Worm (Caenorhabditis elegans): ENCODE measurements around the gene Y56A3A.31.

DNA sequence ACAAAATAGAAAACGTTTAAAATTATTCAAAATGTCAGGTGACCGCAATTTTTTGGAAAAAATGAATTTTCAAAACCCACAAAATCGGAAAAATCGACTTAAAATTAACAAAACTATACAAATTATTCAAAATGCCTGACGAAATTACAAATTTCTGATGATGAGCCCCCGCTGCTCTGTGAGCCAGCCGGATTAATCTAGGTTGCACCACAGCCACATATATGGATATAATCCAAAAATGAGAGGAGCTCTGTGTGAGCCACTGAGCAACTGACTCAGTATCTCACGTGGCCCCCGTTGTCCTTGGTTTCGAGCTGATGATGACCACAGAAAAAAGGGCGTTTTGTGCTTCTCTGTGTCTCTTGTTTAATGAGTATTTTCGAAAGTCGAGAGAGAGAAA is 10.8 kb downstream of the Y56A3A.31 start:
- TF ChIP-seq tra-4 (tag; optimal IDR thresholded peaks at IDR 0.05) (no peak), hnd-1 (tag; optimal IDR thresholded peaks at IDR 0.05) (no peak), ama-1 (optimal IDR thresholded peaks at IDR 0.05) (no peak), aly-1 (tag; optimal IDR thresholded peaks at IDR 0.05) (no peak), hmg-4 (GFP tag; optimal IDR thresholded peaks at IDR 0.05) (no peak), hmbx-1 (tag; optimal IDR thresholded peaks at IDR 0.05) (no peak), F13C5.2 (tag; optimal IDR thresholded peaks at IDR 0.05) (no peak), tbx-11 (GFP tag; IDR thresholded peaks at IDR 0.05) (no peak), ceh-36 (tag; optimal IDR thresholded peaks at IDR 0.05) (no peak)

Data from whole organism, early embryonic.